Fruit fly (Drosophila melanogaster): Measurements from ENCODE around the gene CG15561.
A peak's percentile ranks its signal among the peaks of the same experiment; 100 is the strongest.

CG15561 gene

DNA sequence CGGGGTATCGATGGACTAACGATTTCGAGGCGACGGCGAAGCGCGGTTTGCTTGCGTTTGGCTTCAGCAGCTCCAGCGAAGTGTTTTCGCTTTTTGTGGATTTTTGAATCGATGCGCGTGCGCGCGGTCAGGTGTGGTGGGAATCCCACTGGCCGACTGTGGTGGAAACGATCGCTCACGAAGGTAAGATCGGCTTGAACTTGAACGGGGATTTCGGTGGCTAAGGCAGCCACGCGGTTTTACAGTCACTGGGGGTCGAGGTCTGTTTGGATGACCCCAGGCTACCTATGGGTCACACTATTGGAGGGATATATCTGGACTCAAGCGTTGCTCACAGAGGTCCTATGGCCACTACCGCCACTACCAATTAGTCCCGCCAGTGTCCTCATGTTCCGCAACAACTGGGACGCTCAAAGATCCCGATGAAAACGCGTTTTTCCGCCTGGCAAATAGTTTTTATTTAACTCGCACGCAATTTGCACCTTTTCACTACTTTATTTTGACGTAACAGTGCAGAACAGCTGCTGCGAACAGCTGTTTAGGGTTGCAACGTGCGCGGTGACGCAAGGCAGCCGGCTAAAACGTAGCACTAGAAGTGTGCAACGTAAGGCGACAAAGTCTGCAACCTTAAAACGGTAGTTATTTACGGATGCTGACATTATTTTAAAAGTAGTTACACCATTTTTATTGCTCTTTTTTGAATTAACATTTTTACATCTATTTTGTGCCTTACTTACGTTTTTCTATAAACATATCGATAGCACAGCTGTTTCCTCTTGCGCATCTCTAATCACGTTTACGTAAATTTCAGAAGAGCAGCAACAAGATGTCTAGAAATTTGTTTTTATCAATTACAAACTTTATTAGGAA lies 36.6 kb upstream of the CG15561 start, which contains the start of the genes qless and mRpL32 (continued):
- TF ChIP-seq zfh2 (GFP tag; optimal IDR thresholded peaks at IDR 0.05) = peak; percentile 69
- TF ChIP-seq seq (GFP tag; IDR thresholded peaks at IDR 0.05) = no peak
- peak; percentile 94 for TF ChIP-seq ara (GFP tag; IDR thresholded peaks at IDR 0.05)
- TF ChIP-seq Aef1 (GFP tag; IDR thresholded peaks at IDR 0.05) = peak; percentile 65
- 0 out of 2 replicates have a peak, but pooled peaks have one; percentile 36 for TF ChIP-seq sim (GFP tag; IDR thresholded peaks at IDR 0.05)
- no peak for TF ChIP-seq NC2α (GFP tag; optimal IDR thresholded peaks at IDR 0.05)
- no peak for TF ChIP-seq Oli (tag; optimal IDR thresholded peaks at IDR 0.05)
- no peak for TF ChIP-seq fd3F (GFP tag; optimal IDR thresholded peaks at IDR 0.05)
- no peak for TF ChIP-seq wor (GFP tag; IDR thresholded peaks at IDR 0.05)
- TF ChIP-seq CG12744 (GFP tag; optimal IDR thresholded peaks at IDR 0.05) = no peak
- no peak for TF ChIP-seq cad (GFP tag; optimal IDR thresholded peaks at IDR 0.05)
- peak; percentile 86 for TF ChIP-seq gro (GFP tag; optimal IDR thresholded peaks at IDR 0.05)
- peak; percentile 64 for TF ChIP-seq vnd (GFP tag; IDR thresholded peaks at IDR 0.05; ENCODE audit: partially characterized antibody)
- TF ChIP-seq psq (GFP tag; optimal IDR thresholded peaks at IDR 0.05) = no peak
- TF ChIP-seq ap (GFP tag; IDR thresholded peaks at IDR 0.05) = no peak
- no peak for TF ChIP-seq CG11398 (GFP tag; optimal IDR thresholded peaks at IDR 0.05)
- no peak for TF ChIP-seq dmrt11E (tag; optimal IDR thresholded peaks at IDR 0.05)
- TF ChIP-seq CG33557 (GFP tag; optimal IDR thresholded peaks at IDR 0.05) = no peak
- TF ChIP-seq Hr51 (GFP tag; optimal IDR thresholded peaks at IDR 0.05) = no peak
- TF ChIP-seq bowl (GFP tag; IDR thresholded peaks at IDR 0.05) = no peak
- TF ChIP-seq CkIIα-i1 (GFP tag; IDR thresholded peaks at IDR 0.05) = no peak
- TF ChIP-seq CG8478 (optimal IDR thresholded peaks at IDR 0.05) = no peak
- peak; percentile 80 for TF ChIP-seq CG2116 (GFP tag; optimal IDR thresholded peaks at IDR 0.05)
- TF ChIP-seq CG15011 (GFP tag; optimal IDR thresholded peaks at IDR 0.05) = no peak
- peak; percentile 45 for TF ChIP-seq CG15514 (GFP tag; optimal IDR thresholded peaks at IDR 0.05)
- TF ChIP-seq Gug (GFP tag; IDR thresholded peaks at IDR 0.05) = peak; percentile 60; the same call in 3 of the 4 replicates
- TF ChIP-seq CG1792 (GFP tag; optimal IDR thresholded peaks at IDR 0.05) = peak; percentile 74
- no peak for TF ChIP-seq wdn (GFP tag; IDR thresholded peaks at IDR 0.05)
- no peak for TF ChIP-seq Lpt (GFP tag; optimal IDR thresholded peaks at IDR 0.05)
- TF ChIP-seq CG4730 (GFP tag; IDR thresholded peaks at IDR 0.05) = peak; percentile 76
- TF ChIP-seq tio (GFP tag; optimal IDR thresholded peaks at IDR 0.05) = no peak
- peak; percentile 56 for TF ChIP-seq CG15696 (tag; optimal IDR thresholded peaks at IDR 0.05)
- TF ChIP-seq CG14710 (tag; optimal IDR thresholded peaks at IDR 0.05) = peak; percentile 74
- no peak for TF ChIP-seq hth (optimal IDR thresholded peaks at IDR 0.05)
- no peak for TF ChIP-seq CG10321 (GFP tag; IDR thresholded peaks at IDR 0.05)
- peak; percentile 94 for TF ChIP-seq Med (GFP tag)
- TF ChIP-seq slp2 (GFP tag; optimal IDR thresholded peaks at IDR 0.05) = peak; percentile 48
- TF ChIP-seq Hr39 (optimal IDR thresholded peaks at IDR 0.05) = no peak
- TF ChIP-seq CG12659 (GFP tag; optimal IDR thresholded peaks at IDR 0.05) = peak; percentile 35
- no peak for TF ChIP-seq run (tag; optimal IDR thresholded peaks at IDR 0.05)
- peak; percentile 70 for TF ChIP-seq lilli (GFP tag; optimal IDR thresholded peaks at IDR 0.05)
- TF ChIP-seq CG34422 (GFP tag; IDR thresholded peaks at IDR 0.05) = peak; percentile 92
- no peak for TF ChIP-seq Trl (optimal IDR thresholded peaks at IDR 0.05)
- TF ChIP-seq Trl (GFP tag; optimal IDR thresholded peaks at IDR 0.05) = peak; percentile 77
- no peak for TF ChIP-seq zf30C (GFP tag; optimal IDR thresholded peaks at IDR 0.05)
- TF ChIP-seq Dbx (GFP tag; IDR thresholded peaks at IDR 0.05) = peak; percentile 79
- TF ChIP-seq CG12104 (GFP tag; optimal IDR thresholded peaks at IDR 0.05) = peak; percentile 6
- peak; percentile 46 for TF ChIP-seq nerfin-1 (tag; optimal IDR thresholded peaks at IDR 0.05)
- TF ChIP-seq CG13894 (tag; optimal IDR thresholded peaks at IDR 0.05) = no peak
- peak; percentile 64 for TF ChIP-seq Antp (GFP tag; optimal IDR thresholded peaks at IDR 0.05)
- peak; percentile 69 for TF ChIP-seq CG4820 (GFP tag; optimal IDR thresholded peaks at IDR 0.05)
- peak; percentile 75 for TF ChIP-seq Ada2b (GFP tag; IDR thresholded peaks at IDR 0.05)
